Worm (Caenorhabditis elegans) whole organism, late embryonic: ENCODE data around the gene tin-9.1.

Experiments
- C08G9.2 ChIP-seq: sonication (generic microtip); optimal IDR thresholded peaks from 2 replicates; lab custom pipeline; 2016; ENCODE audit warnings: mild to moderate bottlenecking, missing genetic modification characterization, moderate library complexity, missing compliant biosample characterization
- C38D4.7 ChIP-seq: fragments of 200-800 bp; sonication (Bioruptor generic); optimal IDR thresholded peaks from 2 replicates; lab custom pipeline; 2018; ENCODE audit warnings: mild to moderate bottlenecking, missing genetic modification characterization, moderate library complexity, missing compliant biosample characterization
- T23F11.4 ChIP-seq: fragments of 200-800 bp; sonication (Bioruptor generic); optimal IDR thresholded peaks from 2 replicates; lab custom pipeline; 2018; ENCODE audit warnings: mild to moderate bottlenecking, missing genetic modification characterization, missing compliant biosample characterization
- ahr-1 ChIP-seq: sonication (generic microtip); optimal IDR thresholded peaks from 2 replicates; lab custom pipeline; 2016; ENCODE audit warnings: missing genetic modification characterization, missing compliant biosample characterization
- ceh-14 ChIP-seq: sonication (generic microtip); optimal IDR thresholded peaks from 2 replicates; lab custom pipeline; 2016; ENCODE audit warnings: missing genotype, missing genetic modification characterization, missing compliant biosample characterization
- ceh-22 ChIP-seq: sonication (generic microtip); optimal IDR thresholded peaks from 2 replicates; lab custom pipeline; 2017; ENCODE audit warnings: missing biosample characterization, missing genetic modification characterization
- ceh-24 ChIP-seq: sonication (generic microtip); optimal IDR thresholded peaks from 2 replicates; lab custom pipeline; 2016; ENCODE audit warnings: mild to moderate bottlenecking, missing genetic modification characterization, missing compliant biosample characterization
- ceh-31 ChIP-seq: sonication (generic microtip); optimal IDR thresholded peaks from 2 replicates; lab custom pipeline; 2016; ENCODE audit warnings: missing genetic modification characterization, missing compliant biosample characterization
- ceh-34 ChIP-seq: sonication (generic microtip); optimal IDR thresholded peaks from 2 replicates; lab custom pipeline; 2016; ENCODE audit warnings: mild to moderate bottlenecking, missing genetic modification characterization, missing compliant biosample characterization
- ceh-48 ChIP-seq: sonication (generic microtip); optimal IDR thresholded peaks from 2 replicates; lab custom pipeline; 2016; ENCODE audit warnings: missing genetic modification characterization, inconsistent platforms, missing compliant biosample characterization
- ceh-9 ChIP-seq: sonication (generic microtip); optimal IDR thresholded peaks from 2 replicates; lab custom pipeline; 2016; ENCODE audit warnings: mild to moderate bottlenecking, missing genetic modification characterization, inconsistent platforms, missing compliant biosample characterization
- dmd-4 ChIP-seq: sonication (generic microtip); optimal IDR thresholded peaks from 2 replicates; lab custom pipeline; 2016; ENCODE audit warnings: borderline replicate concordance, missing genetic modification characterization, missing compliant biosample characterization
- elt-2 ChIP-seq: sonication (generic microtip); optimal IDR thresholded peaks from 2 replicates; lab custom pipeline; 2016; ENCODE audit warnings: missing genetic modification reagents, missing genetic modification characterization, missing compliant biosample characterization
- elt-4 ChIP-seq: sonication (generic microtip); optimal IDR thresholded peaks from 2 replicates; lab custom pipeline; 2016; ENCODE audit warnings: missing genetic modification characterization, missing compliant biosample characterization
- gmeb-2 ChIP-seq: sonication (generic microtip); optimal IDR thresholded peaks from 2 replicates; lab custom pipeline; 2016; ENCODE audit warnings: missing genetic modification characterization, inconsistent platforms, missing compliant biosample characterization
- hlh-30 ChIP-seq: sonication (generic microtip); optimal IDR thresholded peaks from 2 replicates; lab custom pipeline; 2017; ENCODE audit warnings: antibody characterized with exemption, missing genetic modification characterization, missing compliant biosample characterization; ENCODE audit not compliant: insufficient read depth
- hlh-6 ChIP-seq: sonication (generic microtip); optimal IDR thresholded peaks from 2 replicates; lab custom pipeline; 2016; ENCODE audit warnings: missing genotype, missing genetic modification characterization, missing compliant biosample characterization
- lin-11 ChIP-seq: fragments of 200-800 bp; sonication (Bioruptor generic); optimal IDR thresholded peaks from 2 replicates; lab custom pipeline; 2018; ENCODE audit warnings: mild to moderate bottlenecking, missing genetic modification characterization, missing compliant biosample characterization
- madf-2 ChIP-seq: sonication (generic microtip); optimal IDR thresholded peaks from 2 replicates; lab custom pipeline; 2017; ENCODE audit warnings: missing genetic modification characterization, missing compliant biosample characterization
- mec-3 ChIP-seq: sonication (generic microtip); optimal IDR thresholded peaks from 2 replicates; lab custom pipeline; 2016; ENCODE audit warnings: borderline replicate concordance, missing genetic modification characterization, missing compliant biosample characterization
- nfya-1 ChIP-seq: sonication (generic microtip); optimal IDR thresholded peaks from 2 replicates; lab custom pipeline; 2017; ENCODE audit warnings: missing genetic modification characterization, mild to moderate bottlenecking, missing compliant biosample characterization, antibody characterized with exemption, moderate library complexity
- odd-2 ChIP-seq: sonication (generic microtip); optimal IDR thresholded peaks from 2 replicates; lab custom pipeline; 2017; ENCODE audit warnings: antibody characterized with exemption, mild to moderate bottlenecking, missing genetic modification characterization, missing compliant biosample characterization
- pag-3 ChIP-seq: sonication (generic microtip); optimal IDR thresholded peaks from 2 replicates; lab custom pipeline; 2016; ENCODE audit warnings: missing compliant biosample characterization, missing genetic modification characterization, borderline replicate concordance
- pat-9 ChIP-seq: fragments of 200-800 bp; sonication (Bioruptor generic); optimal IDR thresholded peaks from 2 replicates; lab custom pipeline; 2018; ENCODE audit warnings: mild to moderate bottlenecking, missing genetic modification characterization, moderate library complexity, missing compliant biosample characterization
- pax-1 ChIP-seq: fragments of 150-350 bp; optimal IDR thresholded peaks from 2 replicates; lab custom pipeline; 2014; ENCODE audit warnings: missing biosample characterization, missing genetic modification characterization
- pqm-1 ChIP-seq: sonication (generic microtip); optimal IDR thresholded peaks from 2 replicates; lab custom pipeline; 2016; ENCODE audit warnings: missing genetic modification characterization, missing compliant biosample characterization
- pros-1 ChIP-seq: fragments of 150-350 bp; optimal IDR thresholded peaks from 2 replicates; lab custom pipeline; 2014; ENCODE audit warnings: missing biosample characterization, missing genetic modification reagents, missing genetic modification characterization
- ref-2 ChIP-seq: sonication (generic microtip); optimal IDR thresholded peaks from 2 replicates; lab custom pipeline; 2016; ENCODE audit warnings: missing genetic modification characterization, missing compliant biosample characterization
- rnt-1 ChIP-seq: sonication (generic microtip); optimal IDR thresholded peaks from 2 replicates; lab custom pipeline; 2016; ENCODE audit warnings: missing genetic modification characterization, missing compliant biosample characterization
- sdc-2 ChIP-seq: sonication (generic microtip); optimal IDR thresholded peaks from 2 replicates; lab custom pipeline; 2016; ENCODE audit warnings: missing genotype, missing genetic modification characterization, missing compliant biosample characterization
- sox-2 ChIP-seq: fragments of 200-800 bp; sonication (Bioruptor generic); IDR thresholded peaks from 2 replicates; pipeline ENCODE4 v1.3.6; 2022; ENCODE audit warnings: missing genetic modification reagents, missing genetic modification characterization, missing compliant biosample characterization
- tbx-2 ChIP-seq: sonication (generic microtip); optimal IDR thresholded peaks from 2 replicates; lab custom pipeline; 2016; ENCODE audit warnings: missing genetic modification characterization, missing compliant biosample characterization
- unc-3 ChIP-seq, 2 experiments: fragments of 200-800 bp in 1 of 2; sonication (Bioruptor generic) in 1 of 2; sonication (generic microtip) in 1 of 2; conservative IDR thresholded peaks in 1 of 2; optimal IDR thresholded peaks in 1 of 2; 2 replicates each; pipeline versions ENCODE4 v1.3.6 to Lab custom; 2016 to 2022; ENCODE audit warnings: missing compliant biosample characterization in 2 of 2, missing genetic modification characterization in 2 of 2, missing genetic modification reagents in 1 of 2
- unc-42 ChIP-seq: sonication (generic microtip); optimal IDR thresholded peaks from 2 replicates; lab custom pipeline; 2016; ENCODE audit warnings: missing genotype, missing genetic modification characterization, missing compliant biosample characterization
- unc-55 ChIP-seq: sonication (generic microtip); optimal IDR thresholded peaks from 2 replicates; lab custom pipeline; 2017; ENCODE audit warnings: missing biosample characterization, missing genetic modification reagents, missing genetic modification characterization
- unc-86 ChIP-seq: sonication (generic microtip); optimal IDR thresholded peaks from 2 replicates; lab custom pipeline; 2016; ENCODE audit warnings: missing genetic modification characterization, missing compliant biosample characterization
- zip-5 ChIP-seq: sonication (generic microtip); optimal IDR thresholded peaks from 2 replicates; lab custom pipeline; 2016; ENCODE audit warnings: missing genetic modification characterization, missing compliant biosample characterization
- ztf-16 ChIP-seq: sonication (generic microtip); optimal IDR thresholded peaks from 2 replicates; lab custom pipeline; 2017; ENCODE audit warnings: missing genetic modification characterization, missing compliant biosample characterization

tin-9.1 gene

DNA sequence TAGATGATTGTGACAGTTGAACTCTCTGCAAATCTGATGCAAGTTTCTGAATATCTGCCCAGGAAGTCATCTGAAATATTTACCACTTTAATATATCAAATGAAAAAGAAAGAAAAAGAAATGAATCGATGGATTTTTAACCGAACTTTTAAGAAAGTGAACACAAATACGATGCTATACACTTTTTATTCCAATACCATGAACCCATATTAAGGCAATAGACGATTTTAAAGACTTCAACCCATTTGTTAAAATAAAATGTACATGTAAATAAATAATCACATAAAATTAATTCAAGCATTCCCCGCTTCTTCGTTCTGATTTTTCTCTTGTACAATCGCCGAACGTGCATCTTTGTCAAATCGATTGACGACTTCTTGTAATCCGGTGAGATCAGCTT lies 7.6 kb downstream of the tin-9.1 start, which contains the start of gene ufl-1:
Gene ufl-1, minus strand, starts transcription at position 70 of the 400 bp plus-strand sequence.
- TF ChIP-seq zip-5 (no peak), ceh-14 (tag; lab: Kevin White, UChicago) (no peak), sdc-2 (tag; lab: Kevin White, UChicago) (no peak), unc-55 (GFP tag; lab: Kevin White, UChicago) (no peak), dmd-4 (tag; lab: Kevin White, UChicago) (no peak), hlh-30 (no peak), elt-4 (tag; lab: Kevin White, UChicago) (no peak), unc-86 (tag; lab: Kevin White, UChicago) (no peak), hlh-6 (tag; lab: Kevin White, UChicago) (no peak), ref-2 (tag; lab: Kevin White, UChicago) (no peak)

ce11 chrIV:7035823-7036222 lies 8.6 kb downstream of the tin-9.1 start, which contains the start of gene C06G3.3:
Gene C06G3.3 (plus strand): TSS chrIV:7036123.
- TF ChIP-seq lin-11 (tag; lab: Kevin White, UChicago): no peak
- no peak for TF ChIP-seq ztf-16 (tag; lab: Kevin White, UChicago)
- no peak for TF ChIP-seq ceh-31 (tag; lab: Kevin White, UChicago)
- TF ChIP-seq C38D4.7 (GFP tag; lab: Kevin White, UChicago): no peak

DNA sequence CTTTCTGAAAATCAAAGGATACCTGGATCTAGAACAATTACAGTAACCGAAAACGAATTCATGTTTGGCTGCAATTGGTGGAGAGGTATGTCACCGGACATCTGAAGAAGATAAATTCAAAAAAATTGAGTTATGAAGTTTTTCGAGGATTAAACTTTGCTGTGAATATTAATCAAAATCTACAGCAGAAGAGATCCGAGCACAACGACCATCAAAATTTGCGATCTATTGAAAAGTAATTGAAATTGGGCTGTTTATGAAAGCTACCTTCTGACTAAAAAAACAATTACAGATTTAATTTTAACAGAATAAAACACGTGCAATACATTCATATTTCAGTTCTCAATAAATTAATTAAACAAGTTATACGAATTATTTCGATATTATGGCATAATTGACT lies 11.9 kb downstream of the tin-9.1 start, which contains the start of gene C06G3.8:
Gene C06G3.8, minus strand, starts transcription at position 101 of the 400 bp plus-strand sequence.
- TF ChIP-seq ahr-1 (no peak), rnt-1 (tag; lab: Kevin White, UChicago) (no peak), ceh-9 (tag; lab: Kevin White, UChicago) (no peak), elt-4 (tag; lab: Kevin White, UChicago) (no peak), hlh-30 (no peak), sox-2 (GFP tag; lab: Robert Waterston, UW) (no peak), pros-1 (tag; lab: Kevin White, UChicago) (no peak), T23F11.4 (GFP tag; lab: Kevin White, UChicago) (no peak), pag-3 (tag; lab: Kevin White, UChicago) (no peak), unc-3 (GFP tag; conservative IDR thresholded peaks at IDR 0.05; lab: Robert Waterston, UW) (no peak), unc-3 (tag; optimal IDR thresholded peaks at IDR 0.05; lab: Kevin White, UChicago) (no peak), mec-3 (tag; lab: Kevin White, UChicago) (no peak), madf-2 (tag; lab: Kevin White, UChicago) (no peak), elt-2 (tag; lab: Kevin White, UChicago) (no peak), ceh-22 (no peak), unc-42 (tag; lab: Kevin White, UChicago) (no peak), ceh-48 (no peak), sdc-2 (tag; lab: Kevin White, UChicago) (no peak)

DNA sequence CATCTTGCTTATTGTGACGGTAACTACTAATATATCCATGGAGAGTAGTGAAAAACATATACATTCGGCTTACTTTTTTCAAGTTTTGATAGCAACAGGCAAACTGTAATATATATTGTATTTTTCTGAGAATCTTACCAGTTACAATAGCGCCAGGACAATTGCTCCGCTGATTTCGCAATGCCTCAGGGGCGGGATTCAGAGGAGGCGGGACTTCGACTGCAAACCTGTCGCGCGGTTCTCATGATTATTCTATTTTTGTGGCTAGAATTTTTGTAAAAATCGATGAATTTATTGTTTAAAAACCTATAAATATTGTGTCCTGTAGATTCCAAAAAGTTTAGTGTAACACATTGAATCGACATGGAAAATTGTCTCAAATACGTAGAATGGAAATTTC lies 13.4 kb downstream of the tin-9.1 start:
- TF ChIP-seq odd-2 (no peak), nfya-1 (tag; lab: Kevin White, UChicago) (no peak), pat-9 (tag; lab: Kevin White, UChicago) (no peak), rnt-1 (tag; lab: Kevin White, UChicago) (no peak), ceh-34 (tag; lab: Kevin White, UChicago) (no peak), ceh-9 (tag; lab: Kevin White, UChicago) (no peak), pqm-1 (tag; lab: Kevin White, UChicago) (no peak), ceh-24 (no peak), tbx-2 (tag; lab: Kevin White, UChicago) (no peak), madf-2 (tag; lab: Kevin White, UChicago) (no peak), dmd-4 (tag; lab: Kevin White, UChicago) (no peak), gmeb-2 (tag; lab: Kevin White, UChicago) (no peak), C08G9.2 (no peak), hlh-30 (no peak), pax-1 (tag; lab: Kevin White, UChicago) (no peak)
